Worm (Caenorhabditis elegans) whole organism, L2 larva: ENCODE measurements around the gene clec-124.

Source experiments
- ZK546.5 ChIP-seq: sonication (generic microtip); optimal IDR thresholded peaks from 2 replicates; lab custom pipeline; 2017; ENCODE audit warnings: missing biosample characterization, missing genetic modification characterization
- aly-2 ChIP-seq: fragments of 150-350 bp; optimal IDR thresholded peaks from 2 replicates; lab custom pipeline; 2014; ENCODE audit warnings: missing biosample characterization, missing genetic modification characterization
- mdl-1 ChIP-seq, 2 experiments: fragments of 150-350 bp in 1 of 2; sonication (generic microtip) in 1 of 2; optimal IDR thresholded peaks; 2 replicates each; lab custom pipeline; 2017; ENCODE audit warnings: missing biosample characterization in 2 of 2, missing genetic modification characterization in 2 of 2
- nhr-10 ChIP-seq: sonication (generic microtip); optimal IDR thresholded peaks from 2 replicates; lab custom pipeline; 2017; ENCODE audit warnings: missing biosample characterization, missing genetic modification characterization
- nhr-237 ChIP-seq: fragments of 150-350 bp; optimal IDR thresholded peaks from 2 replicates; lab custom pipeline; 2014; ENCODE audit warnings: missing biosample characterization, missing genetic modification characterization
- nhr-6 ChIP-seq: fragments of 150-350 bp; optimal IDR thresholded peaks from 2 replicates; lab custom pipeline; 2014; ENCODE audit warnings: missing biosample characterization, missing genetic modification characterization
- snpc-4 ChIP-seq: fragments of 150-350 bp; optimal IDR thresholded peaks from 2 replicates; lab custom pipeline; 2014; ENCODE audit warnings: missing biosample characterization, missing genetic modification characterization
- unc-62 ChIP-seq: fragments of 150-350 bp; optimal IDR thresholded peaks from 2 replicates; lab custom pipeline; 2014; ENCODE audit warnings: missing biosample characterization, missing genetic modification reagents, missing genetic modification characterization
- ztf-11 ChIP-seq: sonication (generic microtip); optimal IDR thresholded peaks from 2 replicates; lab custom pipeline; 2017; ENCODE audit warnings: missing biosample characterization, missing genetic modification characterization

DNA sequence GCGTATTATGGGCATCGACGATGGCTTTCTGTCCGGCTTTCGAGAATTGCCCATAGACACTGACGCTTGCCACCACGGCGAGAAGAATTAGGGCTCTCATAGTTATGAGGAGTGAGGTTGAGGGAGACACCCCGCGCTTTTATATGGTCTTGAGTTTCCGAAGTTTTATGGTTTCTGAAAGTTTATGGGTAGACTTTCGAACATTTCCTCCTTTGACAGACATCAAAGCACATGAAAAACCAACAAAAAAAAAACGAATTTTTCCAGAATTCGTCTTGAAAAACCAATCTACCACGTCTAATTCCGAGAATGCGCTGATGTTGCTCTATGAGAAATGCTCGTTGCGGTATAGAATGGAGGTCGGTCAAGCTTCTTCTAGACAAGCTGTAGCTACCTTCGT is 35.1 kb downstream of the clec-124 start, which contains the start of gene scl-15:
- TF ChIP-seq unc-62 (GFP tag; lab: Kevin White, UChicago) (no peak), snpc-4 (tag; lab: Kevin White, UChicago) (no peak), nhr-237 (tag; lab: Kevin White, UChicago) (no peak), ztf-11 (tag; lab: Kevin White, UChicago) (no peak), ZK546.5 (no peak), aly-2 (tag; lab: Kevin White, UChicago) (no peak), nhr-10 (no peak), nhr-6 (no peak), mdl-1 (tag; optimal IDR thresholded peaks at IDR 0.05; lab: Kevin White, UChicago) (no peak)
